Fruit fly (Drosophila melanogaster) whole organism, wandering third instar larva: ENCODE data around the gene pon.

Source experiments
- Jra ChIP-seq: sonication (Bioruptor generic); optimal IDR thresholded peaks from 2 replicates; lab custom pipeline; 2016; ENCODE audit warnings: missing biosample characterization, missing genetic modification characterization
- foxo ChIP-seq, 2 experiments: fragments of 200-800 bp; sonication (Bioruptor generic); optimal IDR thresholded peaks; 2 replicates in 1 of 2; 3 replicates in 1 of 2; lab custom pipeline; 2016 to 2017; ENCODE audit warnings: missing biosample characterization in 2 of 2, missing genetic modification characterization in 2 of 2

DNA sequence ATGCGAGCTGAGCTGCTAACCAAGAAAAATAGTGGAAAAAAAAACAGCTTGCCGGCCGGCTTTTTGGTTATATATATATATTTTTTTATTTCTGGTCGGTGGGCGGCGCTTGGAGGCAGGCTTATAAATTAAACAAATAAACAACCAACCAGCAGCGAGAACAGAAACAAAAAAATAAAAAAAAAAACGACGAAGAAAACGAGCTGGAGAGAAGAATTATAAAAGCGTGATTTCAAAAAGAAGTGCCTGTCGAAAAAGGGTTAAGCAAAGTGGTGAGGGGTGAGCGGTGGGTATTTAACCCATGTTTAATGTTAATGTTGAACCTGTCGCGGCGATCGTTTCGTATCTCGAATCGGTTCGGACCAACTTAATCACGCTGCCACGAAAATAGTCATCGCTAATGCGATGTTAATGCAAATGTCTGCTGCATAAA is 35.1 kb downstream of the pon start:
- TF ChIP-seq Jra (no peak), foxo (GFP tag; optimal IDR thresholded peaks at IDR 0.05; lab: Kevin White, UChicago) (no peak)
